Worm (Caenorhabditis elegans) whole organism, mixed stage, embryonic: ENCODE results near the gene C05D12.7.

Source experiments
- M03D4.4 ChIP-seq: sonication (generic microtip); optimal IDR thresholded peaks from 2 replicates; lab custom pipeline; 2017; ENCODE audit warnings: mild to moderate bottlenecking, missing genetic modification characterization, missing compliant biosample characterization
- blmp-1 ChIP-seq: fragments of 150-350 bp; optimal IDR thresholded peaks from 2 replicates; lab custom pipeline; 2014; ENCODE audit warnings: missing biosample characterization, missing genetic modification characterization
- ceh-39 ChIP-seq: fragments of 150-350 bp; optimal IDR thresholded peaks from 2 replicates; lab custom pipeline; 2014; ENCODE audit warnings: missing biosample characterization, missing genetic modification characterization
- ceh-43 ChIP-seq: fragments of 200-800 bp; sonication (Bioruptor generic); optimal IDR thresholded peaks from 2 replicates; lab custom pipeline; 2018; ENCODE audit warnings: mild to moderate bottlenecking, missing genetic modification characterization, moderate library complexity, missing compliant biosample characterization
- ceh-83 ChIP-seq: fragments of 200-800 bp; sonication (Bioruptor generic); optimal IDR thresholded peaks from 2 replicates; lab custom pipeline; 2018; ENCODE audit warnings: mild to moderate bottlenecking, missing genetic modification characterization, missing compliant biosample characterization
- cnd-1 ChIP-seq: fragments of 200-800 bp; sonication (Bioruptor generic); optimal IDR thresholded peaks from 2 replicates; lab custom pipeline; 2018; ENCODE audit warnings: mild to moderate bottlenecking, missing genetic modification characterization, missing compliant biosample characterization
- drap-1 ChIP-seq: fragments of 200-800 bp; sonication (Bioruptor generic); optimal IDR thresholded peaks from 3 replicates; lab custom pipeline; 2018; ENCODE audit warnings: mild to moderate bottlenecking, missing genetic modification characterization, missing compliant biosample characterization
- elt-1 ChIP-seq: sonication (generic microtip); optimal IDR thresholded peaks from 2 replicates; lab custom pipeline; 2017; ENCODE audit warnings: missing genetic modification characterization, mild to moderate bottlenecking, missing compliant biosample characterization, antibody characterized with exemption, moderate library complexity, borderline replicate concordance; ENCODE audit not compliant: insufficient read depth
- elt-3 ChIP-seq: fragments of 150-350 bp; optimal IDR thresholded peaks from 2 replicates; lab custom pipeline; 2014; ENCODE audit warnings: missing biosample characterization, missing genetic modification characterization
- flh-1 ChIP-seq: fragments of 200-800 bp; sonication (Bioruptor generic); optimal IDR thresholded peaks from 2 replicates; lab custom pipeline; 2018; ENCODE audit warnings: mild to moderate bottlenecking, missing genetic modification characterization, moderate library complexity, missing compliant biosample characterization
- ham-2 ChIP-seq: fragments of 200-800 bp; sonication (Bioruptor generic); optimal IDR thresholded peaks from 2 replicates; lab custom pipeline; 2018; ENCODE audit warnings: mild to moderate bottlenecking, missing genetic modification characterization, missing compliant biosample characterization
- hlh-1 ChIP-seq: fragments of 150-350 bp; optimal IDR thresholded peaks from 2 replicates; lab custom pipeline; 2014; ENCODE audit warnings: missing biosample characterization, missing genetic modification reagents, missing genetic modification characterization
- lin-13 ChIP-seq: fragments of 150-350 bp; optimal IDR thresholded peaks from 2 replicates; lab custom pipeline; 2014; ENCODE audit warnings: missing biosample characterization, missing genetic modification characterization
- lin-32 ChIP-seq: fragments of 200-800 bp; sonication (Bioruptor generic); optimal IDR thresholded peaks from 2 replicates; lab custom pipeline; 2018; ENCODE audit warnings: mild to moderate bottlenecking, missing genetic modification characterization, missing compliant biosample characterization
- lsy-2 ChIP-seq: fragments of 150-350 bp; optimal IDR thresholded peaks from 2 replicates; lab custom pipeline; 2014; ENCODE audit warnings: missing biosample characterization, missing genetic modification characterization
- mab-5 ChIP-seq: fragments of 150-350 bp; optimal IDR thresholded peaks from 2 replicates; lab custom pipeline; 2014; ENCODE audit warnings: missing biosample characterization, missing genetic modification characterization
- mep-1 ChIP-seq: fragments of 150-350 bp; optimal IDR thresholded peaks from 2 replicates; lab custom pipeline; 2017; ENCODE audit warnings: missing biosample characterization, missing genetic modification reagents, missing genetic modification characterization, inconsistent platforms
- mls-2 ChIP-seq: sonication (generic microtip); optimal IDR thresholded peaks from 2 replicates; lab custom pipeline; 2016; ENCODE audit warnings: mild to moderate bottlenecking, missing genetic modification characterization, moderate library complexity, missing compliant biosample characterization
- nhr-12 ChIP-seq: fragments of 150-350 bp; optimal IDR thresholded peaks from 2 replicates; lab custom pipeline; 2014; ENCODE audit warnings: missing biosample characterization, missing genetic modification characterization
- nhr-2 ChIP-seq: fragments of 150-350 bp; optimal IDR thresholded peaks from 2 replicates; lab custom pipeline; 2014; ENCODE audit warnings: missing biosample characterization, missing genetic modification characterization
- nhr-237 ChIP-seq: fragments of 150-350 bp; optimal IDR thresholded peaks from 2 replicates; lab custom pipeline; 2014; ENCODE audit warnings: missing biosample characterization, missing genetic modification characterization
- nhr-28 ChIP-seq: fragments of 150-350 bp; optimal IDR thresholded peaks from 2 replicates; lab custom pipeline; 2014; ENCODE audit warnings: missing biosample characterization, missing genetic modification characterization
- nhr-76 ChIP-seq: sonication (generic microtip); optimal IDR thresholded peaks from 2 replicates; lab custom pipeline; 2017; ENCODE audit warnings: missing biosample characterization, missing genetic modification characterization
- pha-4 ChIP-seq: fragments of 150-350 bp; optimal IDR thresholded peaks from 2 replicates; lab custom pipeline; 2018; ENCODE audit warnings: missing biosample characterization, missing genetic modification reagents, missing genetic modification characterization
- sptf-1 ChIP-seq: sonication (generic microtip); optimal IDR thresholded peaks from 2 replicates; lab custom pipeline; 2017; ENCODE audit warnings: mild to moderate bottlenecking, missing genetic modification characterization, moderate library complexity, missing compliant biosample characterization
- unc-120 ChIP-seq: sonication (generic microtip); optimal IDR thresholded peaks from 2 replicates; lab custom pipeline; 2017; ENCODE audit warnings: missing genetic modification characterization, missing compliant biosample characterization; ENCODE audit not compliant: poor library complexity, severe bottlenecking
- unc-39 ChIP-seq: fragments of 150-350 bp; optimal IDR thresholded peaks from 2 replicates; lab custom pipeline; 2014; ENCODE audit warnings: missing biosample characterization, missing genetic modification characterization
- unc-62 ChIP-seq: fragments of 150-350 bp; optimal IDR thresholded peaks from 2 replicates; lab custom pipeline; 2014; ENCODE audit warnings: missing biosample characterization, missing genetic modification reagents, missing genetic modification characterization
- zip-8 ChIP-seq: fragments of 150-350 bp; optimal IDR thresholded peaks from 2 replicates; lab custom pipeline; 2014; ENCODE audit warnings: missing biosample characterization, missing genetic modification characterization

The C05D12.7 gene

ce11 chrII:11443128-11443527, 33.2 kb downstream of the C05D12.7 start:
- TF ChIP-seq lsy-2 (no peak), M03D4.4 (tag; lab: Kevin White, UChicago) (no peak), nhr-2 (tag; lab: Kevin White, UChicago) (no peak), flh-1 (GFP tag; lab: Kevin White, UChicago) (no peak), mep-1 (tag; lab: Kevin White, UChicago) (no peak), drap-1 (GFP tag; lab: Kevin White, UChicago) (no peak), zip-8 (tag; lab: Kevin White, UChicago) (no peak), ham-2 (GFP tag; lab: Kevin White, UChicago) (no peak), lin-32 (GFP tag; lab: Kevin White, UChicago) (no peak), nhr-12 (tag; lab: Kevin White, UChicago) (no peak), nhr-76 (tag; lab: Kevin White, UChicago) (no peak), elt-1 (no peak), ceh-83 (GFP tag; lab: Kevin White, UChicago) (no peak), mab-5 (tag; lab: Kevin White, UChicago) (no peak), unc-120 (tag; lab: Kevin White, UChicago) (no peak), lin-13 (tag; lab: Kevin White, UChicago) (no peak), cnd-1 (tag; lab: Kevin White, UChicago) (no peak)
- TF ChIP-seq, all 35 proteins: peak for 0

- no peak for TF ChIP-seq mls-2 (tag; lab: Kevin White, UChicago)
- TF ChIP-seq nhr-2 (tag; lab: Kevin White, UChicago) = no peak
- TF ChIP-seq sptf-1 (tag; lab: Kevin White, UChicago) = no peak
- no peak for TF ChIP-seq ceh-83 (GFP tag; lab: Kevin White, UChicago)
- no peak for TF ChIP-seq ceh-43
- TF ChIP-seq drap-1 (GFP tag; lab: Kevin White, UChicago) = no peak
- no peak for TF ChIP-seq blmp-1 (tag; lab: Kevin White, UChicago)
- TF ChIP-seq ham-2 (GFP tag; lab: Kevin White, UChicago) = no peak
- TF ChIP-seq nhr-76 (tag; lab: Kevin White, UChicago) = no peak
- TF ChIP-seq unc-39 (tag; lab: Kevin White, UChicago) = no peak
Measured at ce11 chrII:11443862-11444261, 34.0 kb downstream of the C05D12.7 start, which contains the start of gene adbp-1. Gene adbp-1, plus strand, starts transcription at chrII:11444162.

DNA sequence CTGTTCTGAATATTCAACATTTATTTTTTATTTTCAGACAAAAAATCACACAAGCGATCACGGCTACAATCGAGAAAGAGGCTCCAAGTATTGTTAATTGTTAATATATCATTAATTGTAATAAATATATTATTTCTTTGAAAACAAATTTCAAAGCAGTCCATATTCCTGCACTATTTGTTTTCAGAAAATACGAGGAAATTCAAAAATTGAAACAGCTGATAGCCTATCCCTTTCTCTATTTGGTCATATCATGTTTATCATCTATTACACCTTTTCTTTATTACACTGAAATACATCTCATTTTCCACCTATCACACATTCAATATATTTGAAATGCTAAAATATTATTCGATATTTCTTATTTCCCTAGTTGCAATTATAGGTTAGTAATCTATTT, 35.1 kb downstream of the C05D12.7 start, which contains the start of gene W02B12.13:
W02B12.13 (plus strand) TSS at position 301 of the 400 bp plus-strand sequence.
- no peak for TF ChIP-seq pha-4
- no peak for TF ChIP-seq nhr-76 (tag; lab: Kevin White, UChicago)
- TF ChIP-seq drap-1 (GFP tag; lab: Kevin White, UChicago) = no peak
- no peak for TF ChIP-seq zip-8 (tag; lab: Kevin White, UChicago)
- no peak for TF ChIP-seq mls-2 (tag; lab: Kevin White, UChicago)
- no peak for TF ChIP-seq unc-62 (GFP tag; lab: Kevin White, UChicago)
- TF ChIP-seq unc-120 (tag; lab: Kevin White, UChicago) = no peak
- TF ChIP-seq ceh-39 (tag; lab: Kevin White, UChicago) = no peak
- no peak for TF ChIP-seq elt-3 (tag; lab: Kevin White, UChicago)
- TF ChIP-seq flh-1 (GFP tag; lab: Kevin White, UChicago) = no peak
- no peak for TF ChIP-seq nhr-28
- no peak for TF ChIP-seq sptf-1 (tag; lab: Kevin White, UChicago)

DNA sequence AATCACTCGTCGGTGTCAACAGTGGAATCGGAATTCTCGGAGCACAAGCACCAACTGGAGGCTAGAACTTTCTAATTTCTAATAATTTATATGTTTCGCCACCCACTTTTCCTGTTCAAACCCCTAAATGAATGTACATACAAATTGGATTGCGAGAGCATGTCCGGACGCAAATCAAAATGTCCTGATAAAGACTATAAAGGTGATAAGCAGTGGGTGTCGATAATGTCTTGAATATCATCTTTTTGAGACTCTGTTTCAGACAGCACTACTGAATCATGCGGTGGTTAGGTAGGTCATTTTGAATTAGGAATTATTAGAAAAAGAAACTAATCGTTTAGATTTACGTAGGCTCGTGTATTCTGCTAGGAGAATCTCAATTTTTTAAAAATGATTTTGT, 38.9 kb downstream of the C05D12.7 start, which contains the start of gene W02B12.1:
W02B12.1 (plus strand) TSS at position 269 of the 400 bp plus-strand sequence.
- TF ChIP-seq lin-32 (GFP tag; lab: Kevin White, UChicago) (no peak), sptf-1 (tag; lab: Kevin White, UChicago) (no peak), M03D4.4 (tag; lab: Kevin White, UChicago) (no peak), nhr-28 (no peak), ceh-39 (tag; lab: Kevin White, UChicago) (no peak), nhr-237 (tag; lab: Kevin White, UChicago) (no peak), ceh-43 (no peak), flh-1 (GFP tag; lab: Kevin White, UChicago) (no peak), nhr-2 (tag; lab: Kevin White, UChicago) (no peak), lin-13 (tag; lab: Kevin White, UChicago) (no peak), drap-1 (GFP tag; lab: Kevin White, UChicago) (no peak)

- TF ChIP-seq unc-39 (tag; lab: Kevin White, UChicago) = no peak
- no peak for TF ChIP-seq hlh-1
- no peak for TF ChIP-seq lin-32 (GFP tag; lab: Kevin White, UChicago)
- TF ChIP-seq flh-1 (GFP tag; lab: Kevin White, UChicago) = no peak
Measured at ce11 chrII:11450882-11451281, 41.0 kb downstream of the C05D12.7 start.
